Worm (Caenorhabditis elegans) whole organism, L2 larva: ENCODE data around the gene nhr-122.

Experiments
- alr-1 ChIP-seq: fragments of 150-350 bp; optimal IDR thresholded peaks from 2 replicates; lab custom pipeline; 2014; ENCODE audit warnings: missing biosample characterization, missing genetic modification characterization
- ama-1 ChIP-seq: fragments of 150-350 bp; optimal IDR thresholded peaks from 2 replicates; lab custom pipeline; 2018; ENCODE audit warnings: inconsistent platforms
- lin-39 ChIP-seq: fragments of 150-350 bp; optimal IDR thresholded peaks from 2 replicates; lab custom pipeline; 2014; ENCODE audit warnings: missing biosample characterization, missing genetic modification reagents, missing genetic modification characterization
- nhr-25 ChIP-seq: fragments of 150-350 bp; sonication (generic microtip); optimal IDR thresholded peaks from 3 replicates; lab custom pipeline; 2014; ENCODE audit warnings: missing biosample characterization, missing genetic modification characterization
- skn-1 ChIP-seq: sonication (generic microtip); optimal IDR thresholded peaks from 2 replicates; lab custom pipeline; 2017; ENCODE audit warnings: missing biosample characterization, missing genetic modification characterization
- unc-39 ChIP-seq: fragments of 150-350 bp; optimal IDR thresholded peaks from 2 replicates; lab custom pipeline; 2014; ENCODE audit warnings: missing biosample characterization, missing genetic modification characterization

- no peak for TF ChIP-seq lin-39
- TF ChIP-seq ama-1 (lab: Kevin White, UChicago) = no peak
- no peak for TF ChIP-seq nhr-25 (tag; lab: Kevin White, UChicago)
- no peak for TF ChIP-seq alr-1 (tag; lab: Kevin White, UChicago)
- no peak for TF ChIP-seq skn-1 (tag; lab: Kevin White, UChicago)
- TF ChIP-seq unc-39 = no peak
Measured at ce11 chrIV:1626342-1626855, 12.7 kb downstream of the nhr-122 start, which contains the start of gene nhr-146.
